Fruit fly (Drosophila melanogaster): ENCODE results near the gene CG42505.

The CG42505 gene

DNA sequence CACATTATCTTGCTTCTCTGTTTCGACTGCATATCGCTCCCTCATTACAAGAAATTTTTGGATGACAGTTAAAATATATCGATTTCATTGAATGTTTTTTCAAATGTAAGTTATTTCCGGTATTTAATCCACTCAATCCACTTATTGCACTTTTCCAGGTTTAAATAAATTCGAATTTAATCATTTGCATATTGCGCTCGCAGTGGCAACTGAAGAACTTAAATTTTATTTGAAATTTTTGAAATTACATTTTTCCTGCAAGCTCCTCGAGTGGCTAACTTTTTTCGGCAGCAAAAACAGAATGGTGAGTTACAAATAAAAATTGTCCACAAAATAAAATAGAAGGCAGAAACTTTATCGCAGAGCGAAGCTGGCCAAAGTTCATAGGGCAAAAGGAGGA is at the start of gene CG42505, which contains the start of the genes CG31358 and CG42504:
Gene CG42505 (minus strand): TSS at position 101 of the 400 bp plus-strand sequence.
Gene CG31358 (minus strand): TSS at position 101 of the 400 bp plus-strand sequence.
Gene CG42504 (minus strand): TSS at position 101 of the 400 bp plus-strand sequence.
- no peak for TF ChIP-seq CTCF (optimal IDR thresholded peaks at IDR 0.05)
- no peak for TF ChIP-seq CG8478 (optimal IDR thresholded peaks at IDR 0.05)

dm6 chr3R:12080370-12080968 is 48.9 kb upstream of the CG42505 start:
- no peak for TF ChIP-seq CTCF (optimal IDR thresholded peaks at IDR 0.05)

- no peak for TF ChIP-seq CG8478 (optimal IDR thresholded peaks at IDR 0.05)
- no peak for TF ChIP-seq CTCF (optimal IDR thresholded peaks at IDR 0.05)
Measured at dm6 chr3R:12078961-12079360, 47.4 kb upstream of the CG42505 start.

DNA sequence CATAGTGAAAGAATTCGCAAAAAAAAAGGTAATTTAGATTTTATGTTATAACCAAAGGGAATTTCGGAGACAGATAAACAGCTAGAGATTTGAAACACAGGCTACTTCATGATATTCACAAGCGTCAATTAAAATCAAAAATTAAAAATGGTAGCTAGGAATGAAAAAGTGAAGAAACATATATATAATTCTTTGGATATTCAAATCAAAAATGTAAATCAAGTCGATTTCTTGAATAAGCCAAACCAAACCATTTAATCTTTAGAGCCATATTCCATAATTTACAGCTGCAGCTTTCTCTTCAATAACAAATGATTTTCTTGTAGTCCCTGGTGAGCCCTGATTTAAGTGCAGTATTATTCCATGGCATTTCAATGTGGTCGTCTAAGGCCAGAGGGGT is 31.3 kb upstream of the CG42505 start, which contains the start of gene CG14740:
Gene CG14740 (minus strand): TSS at position 101 of the 400 bp plus-strand sequence.
- TF ChIP-seq CG8478 (optimal IDR thresholded peaks at IDR 0.05) (no peak), CTCF (optimal IDR thresholded peaks at IDR 0.05) (no peak)

dm6 chr3R:12049113-12049512 is 17.6 kb upstream of the CG42505 start, which contains the start of gene CG14739:
Gene CG14739 (minus strand): TSS chr3R:12049213.
- TF ChIP-seq CG8478 (optimal IDR thresholded peaks at IDR 0.05): no peak
- TF ChIP-seq CTCF (optimal IDR thresholded peaks at IDR 0.05): no peak

DNA sequence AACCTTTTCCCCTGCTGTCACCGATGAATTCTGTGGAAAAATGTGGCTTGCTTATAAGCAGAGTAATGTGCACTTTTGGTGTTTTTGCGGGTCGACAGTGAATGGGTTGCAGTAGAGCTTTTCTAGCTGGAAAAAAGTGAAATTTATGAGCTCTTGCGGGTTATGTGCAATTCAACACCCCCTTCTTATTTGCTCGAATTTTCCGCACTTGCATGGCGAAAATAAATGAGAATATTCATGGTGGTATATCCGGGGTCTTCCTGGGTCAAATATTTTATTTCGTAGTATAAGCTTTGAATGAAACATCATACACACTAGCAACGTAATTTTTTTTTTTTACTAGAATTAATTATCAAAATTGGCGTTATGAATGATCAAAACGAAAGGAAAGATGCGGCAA is 8.7 kb upstream of the CG42505 start, which contains the start of gene CG14736:
Gene CG14736 (plus strand): TSS at position 301 of the 400 bp plus-strand sequence.
- TF ChIP-seq CG8478 (optimal IDR thresholded peaks at IDR 0.05) (no peak), CTCF (optimal IDR thresholded peaks at IDR 0.05) (no peak)

DNA sequence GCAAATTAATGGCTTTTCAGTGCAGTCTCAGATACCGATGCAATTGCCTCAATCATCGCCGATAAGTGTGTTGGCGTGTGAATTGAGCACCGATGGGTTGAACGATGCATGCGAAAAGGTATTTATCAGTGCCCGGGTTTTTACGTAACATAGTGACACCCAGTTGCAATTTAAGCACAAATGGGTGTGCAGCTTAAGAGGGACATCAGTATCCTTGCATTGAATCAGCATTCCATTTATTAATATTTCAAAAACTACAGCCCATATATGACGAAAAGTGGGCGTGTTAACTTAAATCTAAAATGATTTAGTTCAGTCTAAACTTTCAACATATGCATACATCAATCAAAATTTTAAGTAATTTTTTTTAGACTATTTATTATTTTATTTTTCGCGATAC is 1.3 kb upstream of the CG42505 start, which contains the start of gene ssp5:
Gene ssp5 (plus strand): TSS at position 301 of the 400 bp plus-strand sequence.
- TF ChIP-seq CG8478 (optimal IDR thresholded peaks at IDR 0.05) (no peak), CTCF (optimal IDR thresholded peaks at IDR 0.05) (no peak)

dm6 chr3R:12020987-12021386 is 10.6 kb downstream of the CG42505 start:
- TF ChIP-seq CTCF (optimal IDR thresholded peaks at IDR 0.05) (no peak), CG8478 (optimal IDR thresholded peaks at IDR 0.05) (no peak)

DNA sequence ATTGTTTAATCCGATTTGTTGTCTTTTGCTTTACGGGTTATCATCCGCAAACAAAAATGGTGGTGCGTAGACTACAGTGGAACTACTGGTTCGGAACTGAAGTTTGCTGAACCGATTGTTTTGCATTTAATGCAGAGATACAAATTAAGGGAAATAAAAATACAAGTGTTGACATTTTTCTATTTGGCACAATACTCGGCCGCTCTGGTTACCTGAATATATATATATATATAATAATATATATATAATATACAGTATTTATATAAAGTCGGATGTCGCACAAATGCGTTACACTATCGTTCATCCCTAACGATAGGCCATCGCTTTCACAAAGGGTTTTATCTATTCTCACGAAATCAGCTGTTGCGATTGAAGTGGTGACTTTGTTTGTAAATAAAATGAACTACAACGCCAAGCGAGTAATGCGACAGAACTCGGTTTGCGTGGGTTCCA is 14.7 kb downstream of the CG42505 start, which contains the start of the genes DCAF12 and Spt3:
Gene DCAF12 (minus strand): TSS at position 204 of the 453 bp plus-strand sequence.
Gene Spt3 (plus strand): TSS at position 329 of the 453 bp plus-strand sequence.
- TF ChIP-seq CTCF (optimal IDR thresholded peaks at IDR 0.05) (no peak), CG8478 (optimal IDR thresholded peaks at IDR 0.05) (no peak)

dm6 chr3R:12010202-12010824 is 21.2 kb downstream of the CG42505 start, which contains the start of the genes KLHL18 and GCC185:
Gene KLHL18 (minus strand): TSS chr3R:12010434.
Gene GCC185 (plus strand): TSS chr3R:12010772.
- TF ChIP-seq CTCF (optimal IDR thresholded peaks at IDR 0.05) (no peak), CG8478 (optimal IDR thresholded peaks at IDR 0.05) (no peak)

DNA sequence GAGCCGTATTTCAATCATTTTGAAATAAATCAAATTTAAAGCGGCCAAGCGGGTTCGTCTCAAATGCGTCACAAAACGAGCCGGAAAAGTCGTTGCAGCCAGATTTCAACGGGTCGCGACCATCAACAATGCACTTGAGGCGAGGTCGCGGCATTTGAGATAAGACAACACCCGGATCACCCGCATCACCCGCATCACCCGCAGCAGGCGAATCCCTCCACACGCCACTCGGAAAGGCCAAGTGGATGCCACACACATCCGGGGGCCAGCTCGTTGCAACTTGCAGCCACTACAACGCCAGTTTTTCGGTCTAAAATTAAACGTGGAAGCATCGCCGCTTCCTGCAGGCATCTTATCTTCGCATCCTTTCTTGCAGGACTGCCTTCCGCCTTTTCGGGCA is 25.1 kb downstream of the CG42505 start:
- TF ChIP-seq CTCF (optimal IDR thresholded peaks at IDR 0.05) (no peak), CG8478 (optimal IDR thresholded peaks at IDR 0.05) (no peak)

dm6 chr3R:12005417-12005816 is 26.1 kb downstream of the CG42505 start, which contains the start of gene Tk:
Gene Tk (minus strand): TSS chr3R:12005473.
- TF ChIP-seq CTCF (optimal IDR thresholded peaks at IDR 0.05) (no peak), CG8478 (optimal IDR thresholded peaks at IDR 0.05) (no peak)

- no peak for TF ChIP-seq CG8478 (optimal IDR thresholded peaks at IDR 0.05)
Measured at dm6 chr3R:11999074-11999473, 32.5 kb downstream of the CG42505 start, which contains the start of gene Ect3. Gene Ect3 (plus strand): TSS chr3R:11999278.

- TF ChIP-seq CG8478 (optimal IDR thresholded peaks at IDR 0.05) (no peak), CTCF (optimal IDR thresholded peaks at IDR 0.05) (no peak)
Measured at dm6 chr3R:11998130-11998529, 33.4 kb downstream of the CG42505 start.

DNA sequence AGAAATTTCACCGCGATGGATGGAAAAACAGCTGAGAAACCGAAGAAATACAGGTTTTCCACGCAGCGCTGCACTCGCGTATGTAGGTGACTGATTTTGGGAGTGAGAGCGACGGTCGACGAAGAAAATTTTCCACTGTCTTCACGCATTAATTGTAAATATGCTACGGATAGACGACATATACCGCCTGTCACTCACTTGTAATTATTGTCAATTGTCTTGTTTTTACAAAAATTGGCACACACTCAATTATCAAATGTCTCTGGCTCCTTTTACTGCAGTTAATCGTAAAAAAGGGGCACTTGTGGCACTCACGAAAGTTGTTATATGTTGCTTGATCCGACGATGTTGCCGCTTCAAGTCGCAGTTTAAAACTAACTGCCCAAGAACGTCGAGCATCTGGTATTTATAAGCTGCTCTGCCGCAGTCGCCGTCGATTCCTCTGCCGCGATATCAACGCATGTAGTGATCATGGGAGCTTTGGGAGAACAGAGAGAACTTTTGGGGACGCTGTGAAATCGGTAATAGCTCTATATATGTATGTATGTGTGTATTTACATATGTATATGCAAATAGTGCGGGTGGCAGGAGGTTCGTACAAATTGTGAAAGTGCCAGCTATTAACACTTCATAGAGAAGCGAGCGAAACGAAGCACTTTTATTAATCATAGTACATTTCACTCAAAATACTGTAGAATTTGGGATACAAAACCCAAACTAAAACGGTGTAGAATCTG is 38.5 kb downstream of the CG42505 start, which contains the start of gene mfas:
Gene mfas (minus strand): TSS at position 382 of the 737 bp plus-strand sequence.
- no peak for TF ChIP-seq CG8478 (optimal IDR thresholded peaks at IDR 0.05)
- TF ChIP-seq CTCF (optimal IDR thresholded peaks at IDR 0.05): no peak

All from S2 (cell line).